Worm (Caenorhabditis elegans): Measurements from ENCODE around the gene F19B2.7.
A peak's percentile ranks its signal among the peaks of the same experiment; 100 is the strongest.

The F19B2.7 gene

ce11 chrV:20164059-20164892 is 12.7 kb downstream of the F19B2.7 start, which contains the start of gene F19B2.5 (continued):
- 0 out of 2 replicates have a peak, but pooled peaks have one; percentile 50 for TF ChIP-seq pha-4 (GFP tag; IDR thresholded peaks at IDR 0.05)
- TF ChIP-seq pha-4 (tag; optimal IDR thresholded peaks at IDR 0.05), result no peak
- TF ChIP-seq aha-1 (tag), result peak; percentile 92
- no peak for TF ChIP-seq vab-7 (GFP tag; IDR thresholded peaks at IDR 0.05)
- TF ChIP-seq ceh-82 (tag; optimal IDR thresholded peaks at IDR 0.05), result no peak
- TF ChIP-seq unc-39 (tag; optimal IDR thresholded peaks at IDR 0.05), result no peak
- TF ChIP-seq D1046.2 (GFP tag; IDR thresholded peaks at IDR 0.05), result no peak
- TF ChIP-seq zip-11 (GFP tag; IDR thresholded peaks at IDR 0.05), result no peak
- TF ChIP-seq mep-1 (tag; optimal IDR thresholded peaks at IDR 0.05), result peak; percentile 6
- TF ChIP-seq Y5F2A.4 (GFP tag; optimal IDR thresholded peaks at IDR 0.05), result no peak
- TF ChIP-seq php-3 (GFP tag; IDR thresholded peaks at IDR 0.05), result peak; percentile 97
- TF ChIP-seq daf-16 (GFP tag; optimal IDR thresholded peaks at IDR 0.05), result peak in 1 of 2 experiments; percentile 97
- peak; percentile 99 for TF ChIP-seq daf-16 (tag; optimal IDR thresholded peaks at IDR 0.05)
- TF ChIP-seq ztf-7 (tag; optimal IDR thresholded peaks at IDR 0.05), result peak; percentile 25
- no peak for TF ChIP-seq ZK337.2 (GFP tag; IDR thresholded peaks at IDR 0.05)
- TF ChIP-seq daf-12 (tag; optimal IDR thresholded peaks at IDR 0.05), result no peak
- no peak for TF ChIP-seq mdl-1 (tag; optimal IDR thresholded peaks at IDR 0.05)
- TF ChIP-seq T20F7.1 (GFP tag; optimal IDR thresholded peaks at IDR 0.05), result peak; percentile 49
- TF ChIP-seq ZK546.5 (tag; optimal IDR thresholded peaks at IDR 0.05), result no peak
- no peak for TF ChIP-seq nhr-11 (tag; optimal IDR thresholded peaks at IDR 0.05)
- no peak for TF ChIP-seq nhr-111 (GFP tag; optimal IDR thresholded peaks at IDR 0.05)
- no peak for TF ChIP-seq zfp-2 (tag; optimal IDR thresholded peaks at IDR 0.05)
- TF ChIP-seq daf-19 (GFP tag; conservative IDR thresholded peaks at IDR 0.05), result no peak
- no peak for TF ChIP-seq rbr-2 (tag; optimal IDR thresholded peaks at IDR 0.05)
- no peak for TF ChIP-seq lim-7 (GFP tag; IDR thresholded peaks at IDR 0.05)
- TF ChIP-seq sdz-12 (GFP tag; optimal IDR thresholded peaks at IDR 0.05), result no peak
- TF ChIP-seq fkh-10 (GFP tag; optimal IDR thresholded peaks at IDR 0.05), result no peak
- TF ChIP-seq hif-1 (tag; optimal IDR thresholded peaks at IDR 0.05), result peak; percentile 33 to 48
- no peak for TF ChIP-seq nhr-25 (tag; optimal IDR thresholded peaks at IDR 0.05; ENCODE audit: borderline replicate concordance, insufficient read depth)
- TF ChIP-seq lin-39 (tag; optimal IDR thresholded peaks at IDR 0.05), result no peak
- peak; percentile 73; the same call in 1 of the 2 replicates for TF ChIP-seq zfp-3 (GFP tag; conservative IDR thresholded peaks at IDR 0.05)
- no peak for TF ChIP-seq snpc-4 (tag; optimal IDR thresholded peaks at IDR 0.05)
- peak; percentile 88 for TF ChIP-seq hlh-11 (tag; optimal IDR thresholded peaks at IDR 0.05)
- TF ChIP-seq lsy-2 (tag; optimal IDR thresholded peaks at IDR 0.05), result peak in 1 of 2 experiments; percentile 53
- no peak for TF ChIP-seq Y105C5A.15 (GFP tag; IDR thresholded peaks at IDR 0.05)
- TF ChIP-seq ceh-44 (GFP tag; IDR thresholded peaks at IDR 0.05), result no peak
- no peak for TF ChIP-seq nhr-237 (tag; optimal IDR thresholded peaks at IDR 0.05)
- TF ChIP-seq ceh-28 (tag; optimal IDR thresholded peaks at IDR 0.05), result no peak
- TF ChIP-seq ceh-20 (GFP tag; IDR thresholded peaks at IDR 0.05), result peak; percentile 89
- TF ChIP-seq attf-4 (tag; optimal IDR thresholded peaks at IDR 0.05), result no peak
- TF ChIP-seq Y48G9A.11 (GFP tag; IDR thresholded peaks at IDR 0.05), result no peak
- TF ChIP-seq Y75B8A.6 (GFP tag; IDR thresholded peaks at IDR 0.05), result 0 out of 2 replicates have a peak, but pooled peaks have one; percentile 20
- TF ChIP-seq ztf-11 (tag; optimal IDR thresholded peaks at IDR 0.05), result no peak
- no peak for TF ChIP-seq snpc-1.2 (GFP tag; IDR thresholded peaks at IDR 0.05)
- no peak for TF ChIP-seq daf-8 (GFP tag; IDR thresholded peaks at IDR 0.05)
- no peak for TF ChIP-seq F10B5.3 (tag; optimal IDR thresholded peaks at IDR 0.05)
- TF ChIP-seq dpl-1 (GFP tag; optimal IDR thresholded peaks at IDR 0.05), result peak; percentile 26
- peak; percentile 79 for TF ChIP-seq nhr-48 (tag; optimal IDR thresholded peaks at IDR 0.05)
- TF ChIP-seq nhr-102 (tag; optimal IDR thresholded peaks at IDR 0.05), result peak; percentile 93
- TF ChIP-seq spr-1 (tag; optimal IDR thresholded peaks at IDR 0.05), result no peak
- 0 out of 2 replicates have a peak, but pooled peaks have one; percentile 6 for TF ChIP-seq hmg-1.1 (GFP tag; IDR thresholded peaks at IDR 0.05)
